Worm (Caenorhabditis elegans) whole organism, young adult: ENCODE results near the gene srx-19.
A peak's percentile ranks its signal among the peaks of the same experiment; 100 is the strongest.

Experiments
- B0035.1 ChIP-seq: sonication (generic microtip); optimal IDR thresholded peaks from 2 replicates; lab custom pipeline; 2016; ENCODE audit warnings: missing genetic modification characterization, mild to moderate bottlenecking, missing compliant biosample characterization, missing genotype, missing genetic modification reagents
- C06A6.2 ChIP-seq: fragments of 200-800 bp; sonication (Bioruptor generic); conservative IDR thresholded peaks from 2 replicates; pipeline ENCODE4 v1.3.6; 2022; ENCODE audit warnings: missing genetic modification characterization, missing compliant biosample characterization
- F23B12.7 ChIP-seq: sonication (generic microtip); optimal IDR thresholded peaks from 2 replicates; lab custom pipeline; 2017; ENCODE audit warnings: missing genetic modification characterization, mild to moderate bottlenecking, missing compliant biosample characterization, antibody characterized with exemption, moderate library complexity; ENCODE audit not compliant: insufficient read depth
- F33H1.4 ChIP-seq: fragments of 200-800 bp; sonication (Bioruptor generic); IDR thresholded peaks from 2 replicates; pipeline ENCODE4 v1.3.6; 2022; ENCODE audit warnings: missing genetic modification reagents, missing genetic modification characterization, missing compliant biosample characterization
- F52B5.7 ChIP-seq: sonication (generic microtip); optimal IDR thresholded peaks from 2 replicates; lab custom pipeline; 2016; ENCODE audit warnings: mild to moderate bottlenecking, missing genetic modification characterization, missing compliant biosample characterization
- T26A5.8 ChIP-seq: sonication (generic microtip); optimal IDR thresholded peaks from 2 replicates; lab custom pipeline; 2016; ENCODE audit warnings: missing genetic modification characterization, missing compliant biosample characterization
- Y53F4B.3 ChIP-seq: fragments of 200-800 bp; sonication (Bioruptor generic); IDR thresholded peaks from 2 replicates; pipeline ENCODE4 v1.3.6; 2022; ENCODE audit warnings: missing genetic modification reagents, missing genetic modification characterization, missing compliant biosample characterization
- Y56A3A.18 ChIP-seq: fragments of 200-800 bp; sonication (Bioruptor generic); IDR thresholded peaks from 2 replicates; pipeline ENCODE4 v1.3.6; 2022; ENCODE audit warnings: missing genetic modification reagents, missing genetic modification characterization, missing compliant biosample characterization
- Y67H2A.10 ChIP-seq: fragments of 200-800 bp; sonication (Bioruptor generic); conservative IDR thresholded peaks from 2 replicates; pipeline ENCODE4 v1.3.6; 2022; ENCODE audit warnings: missing genetic modification reagents, missing genetic modification characterization, missing compliant biosample characterization
- ZK185.1 ChIP-seq: sonication (generic microtip); optimal IDR thresholded peaks from 2 replicates; lab custom pipeline; 2016; ENCODE audit warnings: mild to moderate bottlenecking, missing genetic modification characterization, missing compliant biosample characterization; ENCODE audit not compliant: poor library complexity, severe bottlenecking
- athp-1 ChIP-seq: sonication (generic microtip); optimal IDR thresholded peaks from 2 replicates; lab custom pipeline; 2017; ENCODE audit warnings: mild to moderate bottlenecking, missing genetic modification characterization, missing compliant biosample characterization
- attf-5 ChIP-seq: fragments of 200-800 bp; sonication (Bioruptor generic); optimal IDR thresholded peaks from 2 replicates; lab custom pipeline; 2018; ENCODE audit warnings: mild to moderate bottlenecking, missing genetic modification characterization, missing compliant biosample characterization
- attf-6 ChIP-seq: fragments of 200-800 bp; sonication (Bioruptor generic); IDR thresholded peaks from 2 replicates; pipeline ENCODE4 v1.3.6; 2022; ENCODE audit warnings: missing genetic modification reagents, missing genetic modification characterization, missing compliant biosample characterization
- ccch-3 ChIP-seq: fragments of 200-800 bp; sonication (Bioruptor generic); optimal IDR thresholded peaks from 2 replicates; lab custom pipeline; 2018; ENCODE audit warnings: mild to moderate bottlenecking, missing genetic modification characterization, missing compliant biosample characterization
- ceh-100 ChIP-seq: fragments of 200-800 bp; sonication (Bioruptor generic); IDR thresholded peaks from 2 replicates; pipeline ENCODE4 v1.3.6; 2022; ENCODE audit warnings: missing genetic modification reagents, missing genetic modification characterization, missing compliant biosample characterization
- dox-1 ChIP-seq: fragments of 200-800 bp; sonication (Bioruptor generic); IDR thresholded peaks from 2 replicates; pipeline ENCODE4 v1.3.6; 2022; ENCODE audit warnings: missing genetic modification reagents, missing genetic modification characterization, missing compliant biosample characterization
- dpff-1 ChIP-seq: sonication (generic microtip); optimal IDR thresholded peaks from 2 replicates; lab custom pipeline; 2017; ENCODE audit warnings: mild to moderate bottlenecking, missing genetic modification characterization, missing compliant biosample characterization
- efl-1 ChIP-seq: fragments of 150-350 bp; optimal IDR thresholded peaks from 2 replicates; lab custom pipeline; 2014; ENCODE audit warnings: missing biosample characterization, missing genetic modification reagents, missing genetic modification characterization
- egl-44 ChIP-seq: fragments of 200-800 bp; sonication (Bioruptor generic); IDR thresholded peaks from 2 replicates; pipeline ENCODE4 v1.3.6; 2022; ENCODE audit warnings: missing genetic modification reagents, missing genetic modification characterization, missing compliant biosample characterization
- fkh-3 ChIP-seq: sonication (generic microtip); optimal IDR thresholded peaks from 2 replicates; lab custom pipeline; 2016; ENCODE audit warnings: mild to moderate bottlenecking, missing genetic modification characterization, missing compliant biosample characterization
- hsf-1 ChIP-seq: fragments of 200-800 bp; sonication (Bioruptor generic); IDR thresholded peaks from 2 replicates; pipeline ENCODE4 v1.3.6; 2022; ENCODE audit warnings: missing genetic modification reagents, missing genetic modification characterization, missing compliant biosample characterization
- let-607 ChIP-seq, 2 experiments: fragments of 200-800 bp in 1 of 2; sonication (Bioruptor generic) in 1 of 2; sonication (generic microtip) in 1 of 2; optimal IDR thresholded peaks; 2 replicates each; lab custom pipeline; 2016 to 2018; ENCODE audit warnings: mild to moderate bottlenecking in 2 of 2, missing compliant biosample characterization in 2 of 2, missing genetic modification characterization in 2 of 2, moderate library complexity in 2 of 2, missing genotype in 1 of 2
- lin-40 ChIP-seq: sonication (generic microtip); optimal IDR thresholded peaks from 2 replicates; lab custom pipeline; 2016; ENCODE audit warnings: missing genetic modification characterization, mild to moderate bottlenecking, missing compliant biosample characterization, missing genotype, missing genetic modification reagents
- lsl-1 ChIP-seq: fragments of 200-800 bp; sonication (Bioruptor generic); optimal IDR thresholded peaks from 2 replicates; lab custom pipeline; 2018; ENCODE audit warnings: mild to moderate bottlenecking, missing genetic modification characterization, moderate library complexity, missing compliant biosample characterization
- lsy-27 ChIP-seq: sonication (generic microtip); optimal IDR thresholded peaks from 2 replicates; lab custom pipeline; 2017; ENCODE audit warnings: missing genetic modification characterization, mild to moderate bottlenecking, missing compliant biosample characterization, antibody characterized with exemption, missing genotype, borderline replicate concordance; ENCODE audit not compliant: insufficient read depth
- madf-10 ChIP-seq: sonication (generic microtip); optimal IDR thresholded peaks from 2 replicates; lab custom pipeline; 2016; ENCODE audit warnings: mild to moderate bottlenecking, missing genetic modification characterization, missing compliant biosample characterization
- madf-3 ChIP-seq: fragments of 200-800 bp; sonication (Bioruptor generic); IDR thresholded peaks from 2 replicates; pipeline ENCODE4 v1.3.6; 2022; ENCODE audit warnings: missing genetic modification reagents, missing genetic modification characterization, missing compliant biosample characterization
- nfya-2 ChIP-seq: fragments of 200-800 bp; sonication (Bioruptor generic); IDR thresholded peaks from 2 replicates; pipeline ENCODE4 v1.3.6; 2022; ENCODE audit warnings: missing genetic modification reagents, missing genetic modification characterization, missing compliant biosample characterization
- nhr-80 ChIP-seq: sonication (generic microtip); optimal IDR thresholded peaks from 2 replicates; lab custom pipeline; 2016; ENCODE audit warnings: missing genetic modification characterization, missing compliant biosample characterization
- pha-4 ChIP-seq: fragments of 150-350 bp; sonication (generic microtip); optimal IDR thresholded peaks from 2 replicates; lab custom pipeline; 2014; ENCODE audit warnings: missing biosample characterization, missing genetic modification reagents, missing genetic modification characterization
- repo-1 ChIP-seq: sonication (generic microtip); optimal IDR thresholded peaks from 2 replicates; lab custom pipeline; 2017; ENCODE audit warnings: mild to moderate bottlenecking, missing genetic modification characterization, missing compliant biosample characterization
- rpc-1 ChIP-seq, 2 experiments: fragments of 150-350 bp in 1 of 2; sonication (generic microtip) in 1 of 2; optimal IDR thresholded peaks; 2 replicates each; lab custom pipeline; 2014 to 2018; ENCODE audit warnings: missing biosample characterization in 1 of 2, missing genetic modification characterization in 1 of 2, missing genetic modification reagents in 1 of 2, missing genotype in 1 of 2
- snpc-1.1 ChIP-seq: sonication (generic microtip); optimal IDR thresholded peaks from 2 replicates; lab custom pipeline; 2017; ENCODE audit warnings: missing genetic modification characterization, mild to moderate bottlenecking, missing compliant biosample characterization, antibody characterized with exemption, moderate library complexity, missing genotype, missing genetic modification reagents; ENCODE audit not compliant: insufficient read depth
- snpc-4 ChIP-seq, 5 experiments: fragments of 150-350 bp in 1 of 5; sonication (generic microtip) in 4 of 5; optimal IDR thresholded peaks; 2 replicates each; lab custom pipeline; 2014 to 2018; ENCODE audit warnings: missing genetic modification characterization in 5 of 5, missing biosample characterization in 3 of 5, antibody characterized with exemption in 2 of 5, mild to moderate bottlenecking in 2 of 5, missing compliant biosample characterization in 2 of 5, missing genotype in 2 of 5, moderate library complexity in 2 of 5, missing genetic modification reagents in 1 of 5
- sptf-2 ChIP-seq: fragments of 200-800 bp; sonication (Bioruptor generic); optimal IDR thresholded peaks from 2 replicates; lab custom pipeline; 2018; ENCODE audit warnings: mild to moderate bottlenecking, missing genetic modification characterization, missing compliant biosample characterization
- tbp1 ChIP-seq: fragments of 200-800 bp; sonication (Bioruptor generic); optimal IDR thresholded peaks from 2 replicates; lab custom pipeline; 2018; ENCODE audit warnings: mild to moderate bottlenecking, missing genetic modification characterization, missing compliant biosample characterization
- tbx-9 ChIP-seq: sonication (generic microtip); optimal IDR thresholded peaks from 2 replicates; lab custom pipeline; 2016; ENCODE audit warnings: borderline replicate concordance, missing genetic modification characterization, inconsistent platforms, missing compliant biosample characterization
- xnd-1 ChIP-seq: sonication (generic microtip); optimal IDR thresholded peaks from 2 replicates; lab custom pipeline; 2016; ENCODE audit warnings: missing genotype, missing genetic modification reagents, missing genetic modification characterization, missing compliant biosample characterization
- zfh-2 ChIP-seq: fragments of 200-800 bp; sonication (Bioruptor generic); conservative IDR thresholded peaks from 2 replicates; pipeline ENCODE4 v1.3.6; 2022; ENCODE audit warnings: missing genetic modification reagents, missing genetic modification characterization, missing compliant biosample characterization
- ztf-22 ChIP-seq: fragments of 200-800 bp; sonication (Bioruptor generic); optimal IDR thresholded peaks from 2 replicates; lab custom pipeline; 2018; ENCODE audit warnings: mild to moderate bottlenecking, missing genetic modification characterization, moderate library complexity, missing compliant biosample characterization
- ztf-25 ChIP-seq: fragments of 200-800 bp; sonication (Bioruptor generic); IDR thresholded peaks from 2 replicates; pipeline ENCODE4 v1.3.6; 2022; ENCODE audit warnings: missing genetic modification reagents, missing genetic modification characterization, missing compliant biosample characterization
- ztf-28 ChIP-seq: fragments of 200-800 bp; sonication (Bioruptor generic); IDR thresholded peaks from 2 replicates; pipeline ENCODE4 v1.3.6; 2022; ENCODE audit warnings: missing genetic modification reagents, missing genetic modification characterization, missing compliant biosample characterization
- ztf-6 ChIP-seq: fragments of 200-800 bp; sonication (Bioruptor generic); IDR thresholded peaks from 2 replicates; pipeline ENCODE4 v1.3.6; 2022; ENCODE audit warnings: missing genetic modification reagents, missing genetic modification characterization, missing compliant biosample characterization

srx-19 gene

DNA sequence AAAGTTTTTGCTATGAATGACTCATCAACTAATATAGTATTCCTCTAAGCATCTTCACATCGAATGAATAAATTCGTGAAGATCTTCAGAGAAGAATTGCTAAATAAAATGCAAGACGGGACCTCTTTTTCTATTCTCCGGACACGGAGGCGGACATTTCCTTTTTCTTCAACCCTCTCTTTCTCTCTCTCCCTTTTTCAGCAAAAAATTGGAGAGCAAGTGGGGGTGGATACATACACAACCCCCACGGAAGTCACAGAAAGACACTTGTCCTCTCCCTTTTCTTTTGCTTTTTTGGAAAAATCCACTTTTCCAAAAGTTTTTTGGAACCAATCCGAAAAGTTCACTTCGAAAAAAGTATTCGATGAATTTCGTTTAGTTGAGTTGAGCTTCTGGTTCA is 38.4 kb upstream of the srx-19 start:
- TF ChIP-seq zfh-2 (GFP tag; lab: Robert Waterston, UW) (no peak), lin-40 (tag; lab: Kevin White, UChicago) (no peak), ceh-100 (no peak), efl-1 (GFP tag; lab: Kevin White, UChicago) (no peak), rpc-1 (optimal IDR thresholded peaks at IDR 0.05; lab: Kevin White, UChicago) (no peak), rpc-1 (tag; optimal IDR thresholded peaks at IDR 0.05; lab: Kevin White, UChicago) (no peak), dox-1 (GFP tag; lab: Robert Waterston, UW) (no peak), F33H1.4 (GFP tag; lab: Robert Waterston, UW) (no peak), egl-44 (no peak)

DNA sequence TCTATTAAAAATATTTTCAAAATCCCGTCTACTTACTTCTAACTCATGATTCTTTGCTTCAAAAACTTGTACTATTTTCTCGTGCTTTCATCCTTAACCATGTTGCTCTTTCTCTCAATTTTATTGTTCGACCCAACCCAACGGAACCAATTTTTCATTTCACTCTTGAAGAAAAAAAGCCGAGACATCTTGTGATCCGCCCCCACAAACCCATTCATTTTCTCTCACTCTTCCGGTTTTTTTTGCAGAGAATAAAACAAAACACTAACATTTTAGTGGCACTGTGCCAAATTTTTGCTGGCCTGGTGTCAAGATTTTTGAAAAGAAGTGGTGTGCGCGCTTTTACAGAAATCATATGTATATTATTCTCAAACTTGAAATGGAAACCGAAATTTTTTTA is 36.3 kb upstream of the srx-19 start:
- TF ChIP-seq ZK185.1 (tag; lab: Kevin White, UChicago) (no peak), ztf-6 (GFP tag; lab: Robert Waterston, UW) (no peak), sptf-2 (no peak), madf-3 (GFP tag; lab: Robert Waterston, UW) (no peak), pha-4 (tag; lab: Kevin White, UChicago) (no peak), xnd-1 (tag; lab: Kevin White, UChicago) (no peak), ccch-3 (no peak), fkh-3 (tag; lab: Kevin White, UChicago) (no peak), hsf-1 (GFP tag; lab: Robert Waterston, UW) (no peak), madf-10 (tag; lab: Kevin White, UChicago) (no peak), zfh-2 (GFP tag; lab: Robert Waterston, UW) (no peak), athp-1 (tag; lab: Kevin White, UChicago) (no peak)
- TF ChIP-seq, all 124 proteins: peak for 0

DNA sequence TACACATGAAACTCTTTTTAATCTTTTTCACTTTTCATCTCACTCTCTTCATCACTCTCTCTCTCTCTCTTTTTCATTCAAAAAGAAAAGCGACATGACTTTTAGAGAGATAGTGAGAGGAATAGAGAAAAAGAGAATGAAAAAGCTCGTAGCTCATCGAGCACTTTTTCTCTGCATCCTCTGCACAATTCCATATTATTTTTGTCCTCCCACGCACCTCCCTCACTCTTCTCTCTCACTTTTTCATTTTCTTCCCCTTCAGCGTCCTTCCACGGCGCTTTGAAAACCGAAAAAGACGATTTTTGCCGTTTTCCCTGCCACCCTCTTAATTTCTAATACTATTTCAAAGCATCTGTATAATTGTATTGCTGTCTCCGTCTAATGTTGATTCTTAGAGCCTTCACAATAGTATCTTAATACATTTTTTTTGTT is 34.0 kb upstream of the srx-19 start:
- TF ChIP-seq tbp1 (GFP tag; lab: Kevin White, UChicago) (peak; percentile 19), T26A5.8 (tag; lab: Kevin White, UChicago) (no peak), B0035.1 (tag; lab: Kevin White, UChicago) (no peak), Y67H2A.10 (no peak), ccch-3 (no peak), Y53F4B.3 (GFP tag; lab: Robert Waterston, UW) (no peak), nhr-80 (tag; lab: Kevin White, UChicago) (peak; percentile 88), zfh-2 (GFP tag; lab: Robert Waterston, UW) (no peak), hsf-1 (GFP tag; lab: Robert Waterston, UW) (no peak), F52B5.7 (tag; lab: Kevin White, UChicago) (no peak), let-607 (tag; optimal IDR thresholded peaks at IDR 0.05; lab: Kevin White, UChicago) (peak in 1 of 2 experiments; percentile 62), ztf-22 (no peak), lsy-27 (no peak), repo-1 (tag; lab: Kevin White, UChicago) (no peak), attf-6 (GFP tag; lab: Robert Waterston, UW) (no peak), snpc-1.1 (tag; lab: Kevin White, UChicago) (no peak), nfya-2 (no peak), F33H1.4 (GFP tag; lab: Robert Waterston, UW) (no peak), ztf-28 (no peak), dpff-1 (tag; lab: Kevin White, UChicago) (no peak), sptf-2 (no peak), lsl-1 (GFP tag; lab: Kevin White, UChicago) (no peak), Y56A3A.18 (no peak), snpc-4 (GFP tag; optimal IDR thresholded peaks at IDR 0.05; lab: Kevin White, UChicago) (no peak), snpc-4 (tag; optimal IDR thresholded peaks at IDR 0.05; lab: Kevin White, UChicago) (peak in 2 of 4 experiments; percentile 31 to 47), ztf-25 (GFP tag; lab: Robert Waterston, UW) (no peak), tbx-9 (tag; lab: Kevin White, UChicago) (no peak), attf-5 (GFP tag; lab: Kevin White, UChicago) (peak; percentile 80), F23B12.7 (no peak), C06A6.2 (GFP tag; lab: Robert Waterston, UW) (no peak), pha-4 (tag; lab: Kevin White, UChicago) (peak; percentile 58)
